Worm (Caenorhabditis elegans) whole organism, L4 larva: ENCODE data around the gene pud-3.
A peak's percentile ranks its signal among the peaks of the same experiment; 100 is the strongest.

ENCODE experiments used
- T20F7.1 ChIP-seq: fragments of 200-800 bp; sonication (Bioruptor generic); optimal IDR thresholded peaks from 2 replicates; lab custom pipeline; 2018; ENCODE audit warnings: mild to moderate bottlenecking, missing genetic modification characterization, missing compliant biosample characterization
- ZK337.2 ChIP-seq: fragments of 200-800 bp; sonication (Bioruptor generic); IDR thresholded peaks from 2 replicates; pipeline ENCODE4 v1.3.6; 2022; ENCODE audit warnings: missing genetic modification reagents, missing genetic modification characterization, missing compliant biosample characterization
- ZK546.5 ChIP-seq, 2 experiments: sonication (generic microtip); optimal IDR thresholded peaks; 2 replicates each; lab custom pipeline; 2017; ENCODE audit warnings: missing biosample characterization in 2 of 2, missing genetic modification characterization in 2 of 2
- aha-1 ChIP-seq: fragments of 150-350 bp; peaks from one replicate; lab custom pipeline; 2014; ENCODE audit warnings: missing biosample characterization, missing genetic modification characterization
- arid-1 ChIP-seq: fragments of 200-800 bp; sonication (Bioruptor generic); conservative IDR thresholded peaks from 2 replicates; pipeline ENCODE4 v1.3.6; 2022; ENCODE audit warnings: missing genetic modification reagents, missing genetic modification characterization, missing compliant biosample characterization
- attf-4 ChIP-seq: sonication (generic microtip); optimal IDR thresholded peaks from 3 replicates; lab custom pipeline; 2017; ENCODE audit warnings: missing biosample characterization, missing genetic modification characterization
- daf-16 ChIP-seq, 3 experiments: sonication (generic microtip); optimal IDR thresholded peaks; 2 replicates each; lab custom pipeline; 2016 to 2017; ENCODE audit warnings: missing genetic modification characterization in 3 of 3, missing genetic modification reagents in 3 of 3, mild to moderate bottlenecking in 2 of 3, missing compliant biosample characterization in 2 of 3, missing biosample characterization in 1 of 3, moderate library complexity in 1 of 3
- daf-8 ChIP-seq: fragments of 200-800 bp; sonication (Bioruptor generic); IDR thresholded peaks from 2 replicates; pipeline ENCODE4 v1.3.6; 2022; ENCODE audit warnings: missing genetic modification characterization, missing compliant biosample characterization
- dmd-8 ChIP-seq: fragments of 200-800 bp; sonication (Bioruptor generic); IDR thresholded peaks from 2 replicates; pipeline ENCODE4 v1.3.6; 2022; ENCODE audit warnings: missing genetic modification characterization, missing compliant biosample characterization
- duxl-1 ChIP-seq: sonication (generic microtip); optimal IDR thresholded peaks from 2 replicates; lab custom pipeline; 2016; ENCODE audit warnings: mild to moderate bottlenecking, missing genetic modification characterization, moderate library complexity, missing compliant biosample characterization; ENCODE audit not compliant: poor library complexity
- dve-1 ChIP-seq: sonication (generic microtip); optimal IDR thresholded peaks from 2 replicates; lab custom pipeline; 2017; ENCODE audit warnings: antibody characterized with exemption, mild to moderate bottlenecking, missing genetic modification characterization, missing compliant biosample characterization; ENCODE audit not compliant: insufficient read depth
- egl-27 ChIP-seq: sonication (generic microtip); optimal IDR thresholded peaks from 3 replicates; lab custom pipeline; 2017; ENCODE audit warnings: missing biosample characterization, missing genetic modification reagents, missing genetic modification characterization
- egl-43 ChIP-seq: fragments of 200-800 bp; sonication (Bioruptor generic); IDR thresholded peaks from 2 replicates; pipeline ENCODE4 v1.3.6; 2022; ENCODE audit warnings: missing genetic modification reagents, missing genetic modification characterization, missing compliant biosample characterization
- fkh-10 ChIP-seq: fragments of 150-350 bp; optimal IDR thresholded peaks from 2 replicates; lab custom pipeline; 2014; ENCODE audit warnings: missing biosample characterization, missing genetic modification reagents, missing genetic modification characterization
- fos-1 ChIP-seq: fragments of 150-350 bp; optimal IDR thresholded peaks from 2 replicates; lab custom pipeline; 2014; ENCODE audit warnings: missing biosample characterization, missing genetic modification characterization
- gei-8 ChIP-seq: fragments of 200-800 bp; sonication (Bioruptor generic); optimal IDR thresholded peaks from 2 replicates; lab custom pipeline; 2018; ENCODE audit warnings: mild to moderate bottlenecking, missing genetic modification characterization, missing compliant biosample characterization
- lin-15B ChIP-seq: fragments of 150-350 bp; sonication (generic microtip); optimal IDR thresholded peaks from 3 replicates; lab custom pipeline; 2014; ENCODE audit warnings: missing biosample characterization, missing genetic modification characterization
- lir-3 ChIP-seq: sonication (generic microtip); optimal IDR thresholded peaks from 2 replicates; lab custom pipeline; 2016; ENCODE audit warnings: mild to moderate bottlenecking, missing genetic modification characterization, missing compliant biosample characterization
- mes-2 ChIP-seq: sonication (generic microtip); optimal IDR thresholded peaks from 2 replicates; lab custom pipeline; 2016; ENCODE audit warnings: missing genotype, mild to moderate bottlenecking, missing genetic modification characterization, missing compliant biosample characterization; ENCODE audit not compliant: poor library complexity, severe bottlenecking
- nhr-10 ChIP-seq: fragments of 150-350 bp; optimal IDR thresholded peaks from 2 replicates; lab custom pipeline; 2014; ENCODE audit warnings: missing biosample characterization, missing genetic modification characterization
- nhr-48 ChIP-seq: sonication (generic microtip); optimal IDR thresholded peaks from 2 replicates; lab custom pipeline; 2016; ENCODE audit warnings: mild to moderate bottlenecking, missing genetic modification characterization, missing compliant biosample characterization
- nhr-6 ChIP-seq: fragments of 150-350 bp; optimal IDR thresholded peaks from 2 replicates; lab custom pipeline; 2014; ENCODE audit warnings: missing biosample characterization, missing genetic modification characterization
- nhr-77 ChIP-seq: fragments of 150-350 bp; optimal IDR thresholded peaks from 2 replicates; lab custom pipeline; 2014; ENCODE audit warnings: missing biosample characterization, missing genetic modification characterization
- set-16 ChIP-seq: fragments of 200-800 bp; sonication (Bioruptor generic); IDR thresholded peaks from 2 replicates; pipeline ENCODE4 v1.3.6; 2022; ENCODE audit warnings: missing genetic modification reagents, missing genetic modification characterization, missing compliant biosample characterization
- spr-1 ChIP-seq: sonication (generic microtip); optimal IDR thresholded peaks from 2 replicates; lab custom pipeline; 2016; ENCODE audit warnings: mild to moderate bottlenecking, missing genetic modification characterization, missing compliant biosample characterization
- spr-3 ChIP-seq: fragments of 200-800 bp; sonication (Bioruptor generic); optimal IDR thresholded peaks from 2 replicates; lab custom pipeline; 2018; ENCODE audit warnings: mild to moderate bottlenecking, missing genetic modification characterization, missing compliant biosample characterization
- tra-1 ChIP-seq: fragments of 200-800 bp; sonication (Bioruptor generic); IDR thresholded peaks from 2 replicates; pipeline ENCODE4 v1.3.6; 2022; ENCODE audit warnings: missing genetic modification reagents, missing genetic modification characterization, missing compliant biosample characterization
- unc-130 ChIP-seq: sonication (generic microtip); optimal IDR thresholded peaks from 2 replicates; lab custom pipeline; 2016; ENCODE audit warnings: missing genetic modification reagents, missing genetic modification characterization, missing compliant biosample characterization
- ztf-11 ChIP-seq: fragments of 150-350 bp; optimal IDR thresholded peaks from 2 replicates; lab custom pipeline; 2014; ENCODE audit warnings: missing biosample characterization, missing genetic modification characterization

Gene pud-3

ce11 chrV:2325052-2325451 lies at the start of gene pud-3:
pud-3 (minus strand) TSS chrV:2325152.
- TF ChIP-seq nhr-10, result no peak
- TF ChIP-seq dve-1, result peak; percentile 10
- no peak for TF ChIP-seq daf-16 (GFP tag; optimal IDR thresholded peaks at IDR 0.05; lab: Kevin White, UChicago)
- peak; percentile 61 for TF ChIP-seq daf-16 (tag; optimal IDR thresholded peaks at IDR 0.05; lab: Kevin White, UChicago)

ce11 chrV:2343572-2343971 lies 18.6 kb upstream of the pud-3 start:
- TF ChIP-seq ZK546.5 (tag; optimal IDR thresholded peaks at IDR 0.05; lab: Kevin White, UChicago), result no peak
- no peak for TF ChIP-seq spr-3 (GFP tag; lab: Kevin White, UChicago)
- peak; percentile 93 for TF ChIP-seq set-16 (GFP tag; lab: Robert Waterston, UW)
- no peak for TF ChIP-seq spr-1 (tag; lab: Kevin White, UChicago)
- TF ChIP-seq attf-4 (tag; lab: Kevin White, UChicago), result no peak
- TF ChIP-seq nhr-6 (tag; lab: Kevin White, UChicago), result no peak
- TF ChIP-seq fkh-10 (GFP tag; lab: Kevin White, UChicago), result no peak
- no peak for TF ChIP-seq gei-8 (GFP tag; lab: Kevin White, UChicago)

ce11 chrV:2342083-2342482 lies 17.1 kb upstream of the pud-3 start:
- peak; percentile 60; the same call in 1 of the 2 replicates for TF ChIP-seq egl-43 (GFP tag; lab: Robert Waterston, UW)
- 0 out of 2 replicates have a peak, but pooled peaks have one; percentile 32 for TF ChIP-seq dmd-8 (GFP tag; lab: Robert Waterston, UW)
- no peak for TF ChIP-seq spr-3 (GFP tag; lab: Kevin White, UChicago)
- peak; percentile 69; the same call in 1 of the 2 replicates for TF ChIP-seq set-16 (GFP tag; lab: Robert Waterston, UW)

ce11 chrV:2341285-2341684 lies 16.3 kb upstream of the pud-3 start, which contains the start of gene irld-30:
irld-30 (minus strand) TSS chrV:2341385.
- TF ChIP-seq lin-15B (tag; lab: Kevin White, UChicago) (no peak), T20F7.1 (GFP tag; lab: Kevin White, UChicago) (no peak), dve-1 (no peak), arid-1 (GFP tag; lab: Robert Waterston, UW) (no peak), dmd-8 (GFP tag; lab: Robert Waterston, UW) (no peak), nhr-48 (no peak), egl-27 (tag; lab: Kevin White, UChicago) (no peak), ZK337.2 (GFP tag; lab: Robert Waterston, UW) (no peak), mes-2 (no peak), lir-3 (tag; lab: Kevin White, UChicago) (no peak), ztf-11 (tag; lab: Kevin White, UChicago) (no peak)

- TF ChIP-seq fos-1 (tag; lab: Kevin White, UChicago) (no peak), tra-1 (GFP tag; lab: Robert Waterston, UW) (no peak), lir-3 (tag; lab: Kevin White, UChicago) (no peak), nhr-77 (tag; lab: Kevin White, UChicago) (no peak), duxl-1 (tag; lab: Kevin White, UChicago) (no peak)
Measured at ce11 chrV:2338538-2338937, 13.6 kb upstream of the pud-3 start, which contains the start of gene irld-29. irld-29 (minus strand) TSS chrV:2338638.

ce11 chrV:2336151-2336550 lies 11.2 kb upstream of the pud-3 start, which contains the start of gene irld-28:
irld-28 (minus strand) TSS chrV:2336251.
- TF ChIP-seq daf-8 (GFP tag; lab: Robert Waterston, UW) (no peak), tra-1 (GFP tag; lab: Robert Waterston, UW) (no peak), unc-130 (GFP tag; lab: Kevin White, UChicago) (no peak), aha-1 (tag; lab: Kevin White, UChicago) (peak; percentile 3)
